Fruit fly (Drosophila melanogaster) whole organism: ENCODE results near the gene Patr-1.

Source experiments
- CG8478 ChIP-seq: fragments of >200 bp; optimal IDR thresholded peaks from 2 replicates; lab custom pipeline; 2018; ENCODE audit warnings: inconsistent platforms
- Dll ChIP-seq: fragments of >200 bp; optimal IDR thresholded peaks from 2 replicates; lab custom pipeline; 2017
- EcR ChIP-seq, 2 experiments: fragments of >200 bp; optimal IDR thresholded peaks; 2 replicates each; lab custom pipeline; 2017; ENCODE audit warnings: missing biosample characterization in 2 of 2, missing genetic modification characterization in 2 of 2, missing genetic modification reagents in 2 of 2
- pan ChIP-seq: fragments of >200 bp; optimal IDR thresholded peaks from 2 replicates; lab custom pipeline; 2017
- psq ChIP-seq: fragments of >200 bp; optimal IDR thresholded peaks from 2 replicates; lab custom pipeline; 2017
- usp ChIP-seq: fragments of >200 bp; optimal IDR thresholded peaks from 2 replicates; lab custom pipeline; 2017; ENCODE audit warnings: missing biosample characterization, missing genetic modification characterization, mixed read lengths

DNA sequence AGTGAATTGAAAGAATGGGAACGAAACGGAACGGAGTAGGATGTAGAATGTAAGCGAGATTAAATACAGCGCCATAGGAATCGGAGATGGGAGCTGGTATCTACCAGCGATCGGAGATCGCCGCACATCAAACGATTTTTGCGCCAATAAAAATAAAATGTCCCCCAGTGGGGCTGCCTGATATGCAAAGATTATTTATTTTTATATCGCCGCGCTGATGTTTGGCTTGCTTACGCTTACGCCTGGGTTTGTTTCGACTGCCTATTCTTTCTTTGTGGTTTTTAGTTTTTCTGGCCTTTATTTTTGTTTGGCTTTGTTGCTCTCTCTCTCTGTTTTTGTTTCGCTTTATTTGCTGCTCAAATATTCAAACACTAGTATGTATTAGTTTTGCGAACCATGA, 20.4 kb downstream of the Patr-1 start:
- TF ChIP-seq Dll (lab: Kevin White, UChicago) (no peak), psq (lab: Kevin White, UChicago) (no peak), usp (GFP tag; lab: Kevin White, UChicago) (no peak), CG8478 (lab: Kevin White, UChicago) (no peak), pan (no peak), EcR (GFP tag; optimal IDR thresholded peaks at IDR 0.05; lab: Kevin White, UChicago) (no peak)
